Worm (Caenorhabditis elegans) whole organism, L3 larva: ENCODE data around the gene srh-76.

Source experiments
- R02D3.7 ChIP-seq: fragments of 150-350 bp; optimal IDR thresholded peaks from 2 replicates; lab custom pipeline; 2014; ENCODE audit warnings: missing biosample characterization, missing genetic modification characterization
- ZK546.5 ChIP-seq: sonication (generic microtip); optimal IDR thresholded peaks from 2 replicates; lab custom pipeline; 2017; ENCODE audit warnings: missing biosample characterization, missing genetic modification characterization
- aly-2 ChIP-seq: fragments of 150-350 bp; optimal IDR thresholded peaks from 2 replicates; lab custom pipeline; 2014; ENCODE audit warnings: missing biosample characterization, missing genetic modification characterization
- ama-1 ChIP-seq: fragments of 150-350 bp; optimal IDR thresholded peaks from 2 replicates; lab custom pipeline; 2018
- ceh-16 ChIP-seq: sonication (generic microtip); optimal IDR thresholded peaks from 2 replicates; lab custom pipeline; 2017; ENCODE audit warnings: missing biosample characterization, missing genetic modification characterization
- ceh-28 ChIP-seq: fragments of 150-350 bp; optimal IDR thresholded peaks from 2 replicates; lab custom pipeline; 2014; ENCODE audit warnings: missing biosample characterization, missing genetic modification reagents, missing genetic modification characterization
- ceh-82 ChIP-seq: fragments of 150-350 bp; optimal IDR thresholded peaks from 2 replicates; lab custom pipeline; 2014; ENCODE audit warnings: missing biosample characterization, missing genetic modification characterization
- ceh-9 ChIP-seq: sonication (generic microtip); optimal IDR thresholded peaks from 2 replicates; lab custom pipeline; 2018; ENCODE audit warnings: missing biosample characterization, missing genetic modification characterization
- daf-12 ChIP-seq: fragments of 150-350 bp; optimal IDR thresholded peaks from 2 replicates; lab custom pipeline; 2014; ENCODE audit warnings: missing biosample characterization, missing genetic modification reagents, missing genetic modification characterization
- egl-27 ChIP-seq: sonication (generic microtip); optimal IDR thresholded peaks from 4 replicates; lab custom pipeline; 2017; ENCODE audit warnings: missing biosample characterization, missing genetic modification reagents, missing genetic modification characterization
- egl-5 ChIP-seq: fragments of 150-350 bp; optimal IDR thresholded peaks from 2 replicates; lab custom pipeline; 2017; ENCODE audit warnings: missing biosample characterization, missing genetic modification reagents, missing genetic modification characterization, inconsistent platforms
- elt-2 ChIP-seq: sonication (generic microtip); optimal IDR thresholded peaks from 2 replicates; lab custom pipeline; 2016; ENCODE audit warnings: missing genetic modification reagents, mild to moderate bottlenecking, missing genetic modification characterization, missing compliant biosample characterization
- elt-3 ChIP-seq, 3 experiments: fragments of 150-350 bp in 1 of 3; sonication (generic microtip) in 2 of 3; optimal IDR thresholded peaks; 2 replicates in 2 of 3; 4 replicates in 1 of 3; lab custom pipeline; 2014 to 2017; ENCODE audit warnings: missing biosample characterization in 3 of 3, missing genetic modification characterization in 3 of 3
- eor-1 ChIP-seq, 2 experiments: fragments of 150-350 bp; optimal IDR thresholded peaks; 2 replicates each; lab custom pipeline; 2014 to 2018; ENCODE audit warnings: missing biosample characterization in 2 of 2, missing genetic modification characterization in 2 of 2
- fkh-10 ChIP-seq: sonication (generic microtip); optimal IDR thresholded peaks from 2 replicates; lab custom pipeline; 2017; ENCODE audit warnings: missing biosample characterization, missing genetic modification reagents, missing genetic modification characterization
- fkh-2 ChIP-seq: fragments of 150-350 bp; optimal IDR thresholded peaks from 2 replicates; lab custom pipeline; 2014; ENCODE audit warnings: missing biosample characterization, missing genetic modification reagents, missing genetic modification characterization
- fos-1 ChIP-seq: fragments of 150-350 bp; optimal IDR thresholded peaks from 2 replicates; lab custom pipeline; 2014; ENCODE audit warnings: missing biosample characterization, missing genetic modification characterization
- hmg-11 ChIP-seq: sonication (generic microtip); optimal IDR thresholded peaks from 2 replicates; lab custom pipeline; 2016; ENCODE audit warnings: missing genetic modification characterization, missing compliant biosample characterization
- jun-1 ChIP-seq: fragments of 150-350 bp; optimal IDR thresholded peaks from 2 replicates; lab custom pipeline; 2014; ENCODE audit warnings: missing biosample characterization, missing genetic modification reagents, missing genetic modification characterization
- lin-15B ChIP-seq: fragments of 150-350 bp; optimal IDR thresholded peaks from 2 replicates; lab custom pipeline; 2014; ENCODE audit warnings: missing biosample characterization, missing genetic modification characterization
- lsy-12 ChIP-seq: sonication (generic microtip); optimal IDR thresholded peaks from 2 replicates; lab custom pipeline; 2016; ENCODE audit warnings: mild to moderate bottlenecking, missing genetic modification characterization, missing compliant biosample characterization
- mdl-1 ChIP-seq: fragments of 150-350 bp; optimal IDR thresholded peaks from 2 replicates; lab custom pipeline; 2014; ENCODE audit warnings: missing biosample characterization, missing genetic modification characterization
- mml-1 ChIP-seq: fragments of 150-350 bp; sonication (generic microtip); optimal IDR thresholded peaks from 3 replicates; lab custom pipeline; 2014; ENCODE audit warnings: missing biosample characterization, missing genetic modification characterization
- nfya-1 ChIP-seq: sonication (generic microtip); optimal IDR thresholded peaks from 2 replicates; lab custom pipeline; 2017; ENCODE audit warnings: missing genetic modification characterization, mild to moderate bottlenecking, missing compliant biosample characterization, antibody characterized with exemption, moderate library complexity; ENCODE audit not compliant: insufficient read depth
- nhr-11 ChIP-seq: fragments of 150-350 bp; optimal IDR thresholded peaks from 2 replicates; lab custom pipeline; 2014; ENCODE audit warnings: missing biosample characterization, missing genetic modification characterization
- nhr-23 ChIP-seq: fragments of 150-350 bp; optimal IDR thresholded peaks from 2 replicates; lab custom pipeline; 2014; ENCODE audit warnings: missing biosample characterization, missing genetic modification reagents, missing genetic modification characterization
- nhr-237 ChIP-seq: fragments of 150-350 bp; optimal IDR thresholded peaks from 2 replicates; lab custom pipeline; 2014; ENCODE audit warnings: missing biosample characterization, missing genetic modification characterization
- nhr-25 ChIP-seq: sonication (generic microtip); optimal IDR thresholded peaks from 2 replicates; lab custom pipeline; 2017; ENCODE audit warnings: missing biosample characterization, missing genetic modification characterization
- nhr-28 ChIP-seq: fragments of 150-350 bp; optimal IDR thresholded peaks from 2 replicates; lab custom pipeline; 2014; ENCODE audit warnings: missing biosample characterization, missing genetic modification characterization
- nhr-43 ChIP-seq: sonication (generic microtip); optimal IDR thresholded peaks from 2 replicates; lab custom pipeline; 2016; ENCODE audit warnings: mild to moderate bottlenecking, missing genetic modification characterization, missing compliant biosample characterization; ENCODE audit not compliant: poor library complexity, severe bottlenecking
- nhr-67 ChIP-seq: fragments of 150-350 bp; optimal IDR thresholded peaks from 2 replicates; lab custom pipeline; 2014; ENCODE audit warnings: missing biosample characterization, missing genetic modification characterization
- nhr-76 ChIP-seq: fragments of 150-350 bp; sonication (generic microtip); optimal IDR thresholded peaks from 5 replicates; lab custom pipeline; 2014; ENCODE audit warnings: missing biosample characterization, missing genetic modification characterization
- nhr-77 ChIP-seq: fragments of 150-350 bp; optimal IDR thresholded peaks from 2 replicates; lab custom pipeline; 2014; ENCODE audit warnings: missing biosample characterization, missing genetic modification characterization
- pqm-1 ChIP-seq: fragments of 150-350 bp; optimal IDR thresholded peaks from 2 replicates; lab custom pipeline; 2017; ENCODE audit warnings: missing biosample characterization, missing genetic modification characterization, inconsistent platforms
- sea-2 ChIP-seq: fragments of 150-350 bp; sonication (generic microtip); optimal IDR thresholded peaks from 4 replicates; lab custom pipeline; 2014; ENCODE audit warnings: missing biosample characterization, missing genetic modification reagents, missing genetic modification characterization
- snpc-4 ChIP-seq: fragments of 150-350 bp; optimal IDR thresholded peaks from 2 replicates; lab custom pipeline; 2014; ENCODE audit warnings: missing biosample characterization, missing genetic modification characterization
- tbx-2 ChIP-seq: sonication (generic microtip); optimal IDR thresholded peaks from 2 replicates; lab custom pipeline; 2016; ENCODE audit warnings: mild to moderate bottlenecking, missing genetic modification characterization, missing compliant biosample characterization
- unc-39 ChIP-seq: sonication (generic microtip); optimal IDR thresholded peaks from 4 replicates; lab custom pipeline; 2017; ENCODE audit warnings: missing biosample characterization, missing genetic modification characterization
- unc-62 ChIP-seq: fragments of 150-350 bp; sonication (generic microtip); optimal IDR thresholded peaks from 4 replicates; lab custom pipeline; 2014; ENCODE audit warnings: missing biosample characterization, missing genetic modification reagents, missing genetic modification characterization
- zag-1 ChIP-seq: fragments of 150-350 bp; optimal IDR thresholded peaks from 2 replicates; lab custom pipeline; 2014; ENCODE audit warnings: missing biosample characterization, missing genetic modification characterization
- ztf-11 ChIP-seq: fragments of 150-350 bp; optimal IDR thresholded peaks from 2 replicates; lab custom pipeline; 2014; ENCODE audit warnings: missing biosample characterization, missing genetic modification characterization
- ztf-4 ChIP-seq: fragments of 150-350 bp; optimal IDR thresholded peaks from 2 replicates; lab custom pipeline; 2014; ENCODE audit warnings: missing biosample characterization, missing genetic modification characterization

srh-76 gene

DNA sequence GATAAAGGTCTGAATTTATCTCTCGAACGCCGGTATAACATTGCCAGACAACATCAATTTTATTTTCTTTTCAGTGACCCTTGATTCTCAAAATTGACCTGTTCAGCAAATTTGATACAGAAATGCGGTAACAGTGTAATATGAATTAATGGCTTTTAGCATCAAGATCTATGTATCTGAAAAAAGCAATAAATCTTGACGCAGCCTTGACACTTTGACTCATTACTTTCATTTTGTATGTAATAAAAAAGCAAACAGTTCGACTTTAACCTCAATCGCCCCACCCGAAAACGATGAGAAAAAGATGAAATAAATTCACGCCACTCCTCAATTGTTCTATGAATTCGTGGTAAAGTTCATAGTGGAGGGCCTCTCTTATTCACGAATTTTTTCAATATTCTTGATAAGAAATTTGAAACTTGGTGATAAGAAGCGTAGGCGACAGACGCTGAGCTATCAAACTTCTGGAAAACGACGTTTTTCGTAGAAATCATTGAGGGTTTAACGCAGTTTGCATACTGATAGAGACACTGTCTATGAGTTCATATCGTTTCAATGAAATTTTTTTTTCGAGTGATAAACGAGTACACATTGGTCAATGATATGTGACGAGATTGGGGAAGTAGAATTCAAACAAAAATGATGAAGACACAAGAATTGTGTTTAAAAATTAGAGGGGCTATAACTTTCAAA is 12.0 kb upstream of the srh-76 start (continued):
- TF ChIP-seq ceh-9 (tag; lab: Kevin White, UChicago), result no peak
- TF ChIP-seq, all 47 proteins: peak for 5

ce11 chrV:5822968-5823367 is 10.7 kb upstream of the srh-76 start:
- TF ChIP-seq ztf-4 (tag; lab: Kevin White, UChicago) (no peak), eor-1 (tag; optimal IDR thresholded peaks at IDR 0.05; lab: Kevin White, UChicago) (no peak), nfya-1 (tag; lab: Kevin White, UChicago) (peak; percentile 35), fkh-10 (GFP tag; lab: Kevin White, UChicago) (no peak), elt-2 (tag; lab: Kevin White, UChicago) (peak; percentile 64), mml-1 (tag; lab: Kevin White, UChicago) (no peak), nhr-23 (tag; lab: Kevin White, UChicago) (peak; percentile 96), pqm-1 (tag; lab: Kevin White, UChicago) (peak; percentile 56), nhr-67 (tag; lab: Kevin White, UChicago) (no peak), unc-62 (GFP tag; lab: Kevin White, UChicago) (peak; percentile 52), lsy-12 (tag; lab: Kevin White, UChicago) (no peak), R02D3.7 (tag; lab: Kevin White, UChicago) (peak; percentile 9), nhr-76 (tag; lab: Kevin White, UChicago) (no peak), hmg-11 (tag; lab: Kevin White, UChicago) (no peak), elt-3 (tag; optimal IDR thresholded peaks at IDR 0.05; lab: Kevin White, UChicago) (peak; percentile 64 to 95 (median 88)), tbx-2 (no peak), nhr-77 (no peak), daf-12 (no peak), fos-1 (tag; lab: Kevin White, UChicago) (peak; percentile 46), fkh-2 (tag; lab: Kevin White, UChicago) (no peak), ama-1 (lab: Kevin White, UChicago) (no peak), aly-2 (tag; lab: Kevin White, UChicago) (no peak), sea-2 (GFP tag; lab: Kevin White, UChicago) (no peak), mdl-1 (tag; lab: Kevin White, UChicago) (no peak), egl-5 (tag; lab: Kevin White, UChicago) (no peak), nhr-11 (tag; lab: Kevin White, UChicago) (no peak), nhr-25 (tag; lab: Kevin White, UChicago) (peak; percentile 76), lin-15B (tag; lab: Kevin White, UChicago) (no peak), ceh-82 (no peak), egl-27 (tag; lab: Kevin White, UChicago) (peak; percentile 61), ztf-11 (tag; lab: Kevin White, UChicago) (no peak), unc-39 (tag; lab: Kevin White, UChicago) (no peak), jun-1 (tag; lab: Kevin White, UChicago) (no peak), snpc-4 (tag; lab: Kevin White, UChicago) (no peak), ceh-28 (peak; percentile 59), nhr-28 (tag; lab: Kevin White, UChicago) (no peak), ZK546.5 (tag; lab: Kevin White, UChicago) (no peak), ceh-16 (tag; lab: Kevin White, UChicago) (no peak), nhr-43 (tag; lab: Kevin White, UChicago) (peak; percentile 88), nhr-237 (tag; lab: Kevin White, UChicago) (no peak), zag-1 (no peak)
